Worm (Caenorhabditis elegans) whole organism, L1 larva: ENCODE data around the gene F10E9.10.

Source experiments
- C34B4.2 ChIP-seq: sonication (generic microtip); optimal IDR thresholded peaks from 2 replicates; lab custom pipeline; 2017; ENCODE audit warnings: mild to moderate bottlenecking, missing genetic modification characterization, missing compliant biosample characterization
- Y116A8C.19 ChIP-seq: sonication (generic microtip); optimal IDR thresholded peaks from 2 replicates; lab custom pipeline; 2016; ENCODE audit warnings: missing compliant biosample characterization, missing genetic modification characterization, borderline replicate concordance
- aha-1 ChIP-seq: fragments of 150-350 bp; optimal IDR thresholded peaks from 2 replicates; lab custom pipeline; 2014; ENCODE audit warnings: missing biosample characterization, missing genetic modification characterization
- alr-1 ChIP-seq: fragments of 200-800 bp; sonication (Bioruptor generic); optimal IDR thresholded peaks from 2 replicates; lab custom pipeline; 2018; ENCODE audit warnings: borderline replicate concordance, mild to moderate bottlenecking, missing genetic modification characterization, missing compliant biosample characterization
- ama-1 ChIP-seq: fragments of 150-350 bp; optimal IDR thresholded peaks from 2 replicates; lab custom pipeline; 2014
- ceh-63 ChIP-seq: fragments of 200-800 bp; sonication (Bioruptor generic); optimal IDR thresholded peaks from 2 replicates; lab custom pipeline; 2018; ENCODE audit warnings: mild to moderate bottlenecking, missing genetic modification characterization, missing compliant biosample characterization
- ceh-90 ChIP-seq: sonication (generic microtip); optimal IDR thresholded peaks from 2 replicates; lab custom pipeline; 2016; ENCODE audit warnings: missing genetic modification characterization, missing compliant biosample characterization
- ces-1 ChIP-seq: fragments of 150-350 bp; optimal IDR thresholded peaks from 2 replicates; lab custom pipeline; 2014; ENCODE audit warnings: missing biosample characterization, missing genetic modification reagents, missing genetic modification characterization
- dpl-1 ChIP-seq, 3 experiments: fragments of 150-350 bp in 2 of 3; sonication (generic microtip) in 1 of 3; optimal IDR thresholded peaks; 2 replicates each; lab custom pipeline; 2014 to 2017; ENCODE audit warnings: missing biosample characterization in 3 of 3, missing genetic modification characterization in 3 of 3, missing genetic modification reagents in 3 of 3
- dsc-1 ChIP-seq: sonication (generic microtip); optimal IDR thresholded peaks from 2 replicates; lab custom pipeline; 2016; ENCODE audit warnings: mild to moderate bottlenecking, missing genetic modification characterization, missing compliant biosample characterization
- egl-13 ChIP-seq: sonication (generic microtip); optimal IDR thresholded peaks from 2 replicates; lab custom pipeline; 2016; ENCODE audit warnings: missing genotype, missing genetic modification reagents, missing genetic modification characterization, missing compliant biosample characterization
- egl-27 ChIP-seq, 2 experiments: fragments of 150-350 bp in 1 of 2; sonication (generic microtip); optimal IDR thresholded peaks; 3 replicates each; lab custom pipeline; 2017 to 2018; ENCODE audit warnings: missing biosample characterization in 2 of 2, missing genetic modification characterization in 2 of 2, missing genetic modification reagents in 2 of 2
- elt-2 ChIP-seq: sonication (generic microtip); optimal IDR thresholded peaks from 2 replicates; lab custom pipeline; 2016; ENCODE audit warnings: missing genetic modification characterization, mild to moderate bottlenecking, inconsistent platforms, missing compliant biosample characterization, missing genetic modification reagents
- elt-3 ChIP-seq, 6 experiments: fragments of 150-350 bp in 1 of 6; sonication (generic microtip); optimal IDR thresholded peaks; 2 replicates each; lab custom pipeline; 2017 to 2018; ENCODE audit warnings: missing biosample characterization in 6 of 6, missing genetic modification characterization in 6 of 6, inconsistent platforms in 1 of 6
- fkh-4 ChIP-seq: sonication (generic microtip); optimal IDR thresholded peaks from 2 replicates; lab custom pipeline; 2016; ENCODE audit warnings: missing compliant biosample characterization, missing genetic modification characterization, borderline replicate concordance
- fkh-8 ChIP-seq: sonication (generic microtip); optimal IDR thresholded peaks from 2 replicates; lab custom pipeline; 2016; ENCODE audit warnings: mild to moderate bottlenecking, missing genetic modification characterization, missing compliant biosample characterization
- fos-1 ChIP-seq: fragments of 150-350 bp; optimal IDR thresholded peaks from 2 replicates; lab custom pipeline; 2014; ENCODE audit warnings: missing biosample characterization, missing genetic modification characterization
- hpl-2 ChIP-seq: fragments of 150-350 bp; optimal IDR thresholded peaks from 2 replicates; lab custom pipeline; 2014; ENCODE audit warnings: missing biosample characterization, missing genetic modification reagents, missing genetic modification characterization
- irx-1 ChIP-seq: sonication (generic microtip); optimal IDR thresholded peaks from 2 replicates; lab custom pipeline; 2016; ENCODE audit warnings: missing genetic modification characterization, missing compliant biosample characterization
- lin-14 ChIP-seq: fragments of 200-800 bp; sonication (Bioruptor generic); optimal IDR thresholded peaks from 2 replicates; lab custom pipeline; 2018; ENCODE audit warnings: mild to moderate bottlenecking, missing genetic modification characterization, moderate library complexity, missing compliant biosample characterization
- lin-15B ChIP-seq: fragments of 150-350 bp; sonication (generic microtip); optimal IDR thresholded peaks from 3 replicates; lab custom pipeline; 2014; ENCODE audit warnings: missing biosample characterization, missing genetic modification characterization
- lin-35 ChIP-seq, 2 experiments: fragments of 150-350 bp; optimal IDR thresholded peaks; 2 replicates each; lab custom pipeline; 2014; ENCODE audit warnings: missing biosample characterization in 2 of 2, missing genetic modification characterization in 2 of 2, missing genetic modification reagents in 2 of 2
- lin-39 ChIP-seq: fragments of 150-350 bp; optimal IDR thresholded peaks from 2 replicates; lab custom pipeline; 2014; ENCODE audit warnings: missing biosample characterization, missing genetic modification reagents, missing genetic modification characterization
- mab-9 ChIP-seq: fragments of 200-800 bp; sonication (Bioruptor generic); IDR thresholded peaks from 2 replicates; pipeline ENCODE4 v1.3.6; 2022; ENCODE audit warnings: missing genetic modification reagents, missing genetic modification characterization, missing compliant biosample characterization
- mdl-1 ChIP-seq, 2 experiments: fragments of 150-350 bp; optimal IDR thresholded peaks; 2 replicates each; lab custom pipeline; 2014 to 2017; ENCODE audit warnings: missing biosample characterization in 2 of 2, missing genetic modification characterization in 2 of 2, inconsistent platforms in 1 of 2
- mep-1 ChIP-seq: fragments of 150-350 bp; optimal IDR thresholded peaks from 2 replicates; lab custom pipeline; 2014; ENCODE audit warnings: missing biosample characterization, missing genetic modification characterization
- nhr-11 ChIP-seq: fragments of 150-350 bp; optimal IDR thresholded peaks from 2 replicates; lab custom pipeline; 2014; ENCODE audit warnings: missing biosample characterization, missing genetic modification characterization
- nhr-12 ChIP-seq: sonication (generic microtip); optimal IDR thresholded peaks from 2 replicates; lab custom pipeline; 2017; ENCODE audit warnings: missing biosample characterization, missing genetic modification characterization
- nhr-19 ChIP-seq: fragments of 200-800 bp; sonication (Bioruptor generic); conservative IDR thresholded peaks from 2 replicates; pipeline ENCODE4 v1.3.6; 2022; ENCODE audit warnings: missing genetic modification characterization, missing compliant biosample characterization
- nhr-237 ChIP-seq: fragments of 150-350 bp; optimal IDR thresholded peaks from 2 replicates; lab custom pipeline; 2014; ENCODE audit warnings: missing biosample characterization, missing genetic modification characterization
- nhr-71 ChIP-seq: sonication (generic microtip); optimal IDR thresholded peaks from 2 replicates; lab custom pipeline; 2016; ENCODE audit warnings: mild to moderate bottlenecking, missing genetic modification characterization, moderate library complexity, missing compliant biosample characterization
- nhr-76 ChIP-seq: sonication (generic microtip); optimal IDR thresholded peaks from 2 replicates; lab custom pipeline; 2017; ENCODE audit warnings: missing biosample characterization, missing genetic modification characterization
- nhr-85 ChIP-seq: sonication (generic microtip); peaks from one replicate; lab custom pipeline; 2016; ENCODE audit warnings: missing genetic modification characterization, inconsistent platforms, missing compliant biosample characterization
- nhr-90 ChIP-seq: sonication (generic microtip); optimal IDR thresholded peaks from 2 replicates; lab custom pipeline; 2016; ENCODE audit warnings: mild to moderate bottlenecking, missing genetic modification characterization, missing compliant biosample characterization; ENCODE audit not compliant: poor library complexity
- pqm-1 ChIP-seq: sonication (generic microtip); optimal IDR thresholded peaks from 3 replicates; lab custom pipeline; 2017; ENCODE audit warnings: missing biosample characterization, missing genetic modification characterization
- rnt-1 ChIP-seq: sonication (generic microtip); optimal IDR thresholded peaks from 2 replicates; lab custom pipeline; 2016; ENCODE audit warnings: mild to moderate bottlenecking, missing genetic modification characterization, moderate library complexity, missing compliant biosample characterization
- skn-1 ChIP-seq: fragments of 150-350 bp; optimal IDR thresholded peaks from 2 replicates; lab custom pipeline; 2014; ENCODE audit warnings: missing biosample characterization, missing genetic modification characterization
- snu-23 ChIP-seq: sonication (generic microtip); optimal IDR thresholded peaks from 2 replicates; lab custom pipeline; 2016; ENCODE audit warnings: missing genetic modification characterization, missing compliant biosample characterization
- sox-4 ChIP-seq: sonication (generic microtip); optimal IDR thresholded peaks from 2 replicates; lab custom pipeline; 2016; ENCODE audit warnings: missing genetic modification characterization, missing compliant biosample characterization
- sup-37 ChIP-seq: fragments of 200-800 bp; sonication (Bioruptor generic); optimal IDR thresholded peaks from 2 replicates; lab custom pipeline; 2018; ENCODE audit warnings: mild to moderate bottlenecking, missing genetic modification characterization, missing compliant biosample characterization
- swsn-7 ChIP-seq: sonication (generic microtip); optimal IDR thresholded peaks from 2 replicates; lab custom pipeline; 2016; ENCODE audit warnings: missing genetic modification characterization, missing compliant biosample characterization
- tbx-2 ChIP-seq: sonication (generic microtip); optimal IDR thresholded peaks from 2 replicates; lab custom pipeline; 2016; ENCODE audit warnings: missing genetic modification characterization, missing compliant biosample characterization
- tlp-1 ChIP-seq: fragments of 150-350 bp; optimal IDR thresholded peaks from 2 replicates; lab custom pipeline; 2014; ENCODE audit warnings: missing biosample characterization, missing genetic modification characterization
- unc-130 ChIP-seq: fragments of 150-350 bp; optimal IDR thresholded peaks from 2 replicates; lab custom pipeline; 2017; ENCODE audit warnings: missing biosample characterization, missing genetic modification characterization, inconsistent platforms
- unc-86 ChIP-seq: sonication (generic microtip); optimal IDR thresholded peaks from 2 replicates; lab custom pipeline; 2016; ENCODE audit warnings: missing genetic modification characterization, missing compliant biosample characterization
- unc-98 ChIP-seq: fragments of 200-800 bp; sonication (Bioruptor generic); IDR thresholded peaks from 2 replicates; pipeline ENCODE4 v1.3.6; 2022; ENCODE audit warnings: missing genetic modification characterization, missing compliant biosample characterization
- vab-15 ChIP-seq: sonication (generic microtip); optimal IDR thresholded peaks from 2 replicates; lab custom pipeline; 2017; ENCODE audit warnings: missing genotype, mild to moderate bottlenecking, missing genetic modification characterization, missing compliant biosample characterization
- xbp-1 ChIP-seq: sonication (generic microtip); optimal IDR thresholded peaks from 2 replicates; lab custom pipeline; 2016; ENCODE audit warnings: missing genetic modification characterization, missing compliant biosample characterization
- zag-1 ChIP-seq: fragments of 150-350 bp; optimal IDR thresholded peaks from 2 replicates; lab custom pipeline; 2014; ENCODE audit warnings: missing biosample characterization, missing genetic modification characterization

The F10E9.10 gene

ce11 chrIII:8354644-8355461 is 34.8 kb upstream of the F10E9.10 start, which contains the start of gene unc-116 (continued):
- TF ChIP-seq sup-37 (GFP tag; lab: Kevin White, UChicago) = no peak
- TF ChIP-seq lin-15B (tag; lab: Kevin White, UChicago) = peak; percentile 18
- no peak for TF ChIP-seq irx-1 (tag; lab: Kevin White, UChicago)
- peak; percentile 75 for TF ChIP-seq lin-14
- no peak for TF ChIP-seq xbp-1 (tag; lab: Kevin White, UChicago)
- TF ChIP-seq lin-35 (GFP tag; optimal IDR thresholded peaks at IDR 0.05; lab: Kevin White, UChicago) = peak; percentile 38 to 39
- TF ChIP-seq ceh-63 = no peak
- peak; percentile 67 for TF ChIP-seq fkh-8 (tag; lab: Kevin White, UChicago)
- no peak for TF ChIP-seq Y116A8C.19 (tag; lab: Kevin White, UChicago)
- TF ChIP-seq fkh-4 (tag; lab: Kevin White, UChicago) = no peak
- TF ChIP-seq unc-86 = no peak
- no peak for TF ChIP-seq nhr-12
- no peak for TF ChIP-seq ceh-90 (tag; lab: Kevin White, UChicago)
- peak; percentile 32; the same call in 1 of the 2 replicates for TF ChIP-seq nhr-19 (GFP tag; lab: Robert Waterston, UW)
- TF ChIP-seq C34B4.2 (tag; lab: Kevin White, UChicago) = no peak
- TF ChIP-seq dsc-1 (tag; lab: Kevin White, UChicago) = no peak
- peak in 2 of 3 experiments; percentile 18 to 31 for TF ChIP-seq dpl-1 (GFP tag; optimal IDR thresholded peaks at IDR 0.05; lab: Kevin White, UChicago)
- peak; percentile 5 for TF ChIP-seq snu-23 (GFP tag; lab: Kevin White, UChicago)
- peak; percentile 2 for TF ChIP-seq unc-130 (tag; lab: Kevin White, UChicago)
- peak; percentile 2 for TF ChIP-seq swsn-7 (tag; lab: Kevin White, UChicago)
- TF ChIP-seq mep-1 = peak; percentile 57
- no peak for TF ChIP-seq alr-1 (tag; lab: Kevin White, UChicago)
- TF ChIP-seq elt-2 (tag; lab: Kevin White, UChicago) = no peak
- TF ChIP-seq mab-9 = no peak
- no peak for TF ChIP-seq nhr-90 (tag; lab: Kevin White, UChicago)
- no peak for TF ChIP-seq ama-1 (lab: Kevin White, UChicago)
- TF ChIP-seq fos-1 (tag; lab: Kevin White, UChicago) = peak; percentile 8
- TF ChIP-seq unc-98 (GFP tag; lab: Robert Waterston, UW) = no peak
- no peak for TF ChIP-seq tlp-1 (tag; lab: Kevin White, UChicago)
- TF ChIP-seq nhr-76 = no peak
- TF ChIP-seq skn-1 (tag; lab: Kevin White, UChicago) = peak; percentile 94
- peak; percentile 63 for TF ChIP-seq nhr-71 (tag; lab: Kevin White, UChicago)
- peak in 1 of 6 experiments; percentile 13 for TF ChIP-seq elt-3 (tag; optimal IDR thresholded peaks at IDR 0.05; lab: Kevin White, UChicago)
- TF ChIP-seq nhr-237 (tag; lab: Kevin White, UChicago) = peak; percentile 11
- no peak for TF ChIP-seq ces-1 (GFP tag; lab: Kevin White, UChicago)
- TF ChIP-seq hpl-2 (GFP tag; lab: Kevin White, UChicago) = peak; percentile 49
- no peak for TF ChIP-seq vab-15 (tag; lab: Kevin White, UChicago)
- no peak for TF ChIP-seq egl-27 (tag; optimal IDR thresholded peaks at IDR 0.05; lab: Kevin White, UChicago)
- TF ChIP-seq zag-1 (tag; lab: Kevin White, UChicago) = no peak
- TF ChIP-seq sox-4 (tag; lab: Kevin White, UChicago) = no peak
- no peak for TF ChIP-seq lin-39 (tag; lab: Kevin White, UChicago)
- TF ChIP-seq nhr-11 (tag; lab: Kevin White, UChicago) = no peak
- peak; percentile 74 for TF ChIP-seq nhr-85
- no peak for TF ChIP-seq tbx-2 (tag; lab: Kevin White, UChicago)
- no peak for TF ChIP-seq aha-1
- TF ChIP-seq rnt-1 = no peak
- TF ChIP-seq egl-13 = peak; percentile 26
- no peak for TF ChIP-seq pqm-1 (tag; lab: Kevin White, UChicago)
- TF ChIP-seq mdl-1 (tag; optimal IDR thresholded peaks at IDR 0.05; lab: Kevin White, UChicago) = peak in 1 of 2 experiments; percentile 74
